Fruit fly (Drosophila melanogaster): ENCODE measurements around the gene CG32277.

The CG32277 gene

dm6 chr3L:3205349-3205748 is at the start of gene CG32277:
Gene CG32277, minus strand, starts transcription at chr3L:3205449.
- TF ChIP-seq bab1 (GFP tag; optimal IDR thresholded peaks at IDR 0.05) (no peak), cnc (optimal IDR thresholded peaks at IDR 0.05) (no peak), ovo (GFP tag; optimal IDR thresholded peaks at IDR 0.05) (no peak), Mnt (GFP tag; optimal IDR thresholded peaks at IDR 0.05) (no peak), CG7045 (GFP tag; optimal IDR thresholded peaks at IDR 0.05) (no peak), CG11617 (GFP tag; optimal IDR thresholded peaks at IDR 0.05) (no peak), CG7101 (tag; optimal IDR thresholded peaks at IDR 0.05) (no peak), CG5204 (GFP tag; optimal IDR thresholded peaks at IDR 0.05) (no peak), Clk (GFP tag; optimal IDR thresholded peaks at IDR 0.05) (no peak), Hr96 (GFP tag; optimal IDR thresholded peaks at IDR 0.05) (no peak), CG14711 (tag; optimal IDR thresholded peaks at IDR 0.05) (no peak), toe (GFP tag; optimal IDR thresholded peaks at IDR 0.05) (no peak)

- TF ChIP-seq kay (GFP tag; ENCODE audit: borderline replicate concordance) (no peak), ovo (GFP tag; optimal IDR thresholded peaks at IDR 0.05) (no peak)
These were observed 48.4 kb upstream of the CG32277 start for dm6 chr3L:3253631-3254030.

DNA sequence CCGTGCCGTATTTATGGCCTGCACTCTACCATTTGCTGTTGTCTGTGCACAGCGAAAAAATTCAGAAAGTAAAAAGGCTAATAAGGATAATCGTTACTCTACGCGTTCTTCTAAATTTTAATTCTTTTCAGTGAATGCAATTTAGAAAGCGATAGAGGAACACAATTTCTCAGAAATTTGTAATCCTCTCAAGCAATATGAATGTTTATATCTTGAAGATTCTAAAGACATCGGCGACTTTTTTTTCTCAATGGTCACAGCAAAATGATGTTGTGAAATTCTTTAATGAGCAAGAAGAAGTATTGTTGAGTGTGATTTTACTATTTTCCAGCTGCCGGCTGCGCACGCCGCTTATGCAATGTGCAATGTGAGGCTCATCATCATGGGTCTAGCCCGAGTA is 47.6 kb upstream of the CG32277 start:
- TF ChIP-seq pad (GFP tag; optimal IDR thresholded peaks at IDR 0.05) (no peak), Clk (GFP tag; optimal IDR thresholded peaks at IDR 0.05) (no peak), cnc (optimal IDR thresholded peaks at IDR 0.05) (no peak), CG12768 (GFP tag; optimal IDR thresholded peaks at IDR 0.05) (no peak), bab1 (GFP tag; optimal IDR thresholded peaks at IDR 0.05) (no peak), Mnt (GFP tag; optimal IDR thresholded peaks at IDR 0.05) (no peak), tj (GFP tag; optimal IDR thresholded peaks at IDR 0.05) (no peak), CG7045 (GFP tag; optimal IDR thresholded peaks at IDR 0.05) (no peak), CG7101 (tag; optimal IDR thresholded peaks at IDR 0.05) (no peak), Crg-1 (GFP tag; optimal IDR thresholded peaks at IDR 0.05) (no peak), CG1620 (GFP tag; optimal IDR thresholded peaks at IDR 0.05) (no peak), CG33017 (tag; optimal IDR thresholded peaks at IDR 0.05) (no peak), ovo (GFP tag; optimal IDR thresholded peaks at IDR 0.05) (no peak), CG14711 (tag; optimal IDR thresholded peaks at IDR 0.05) (no peak), Hr96 (GFP tag; optimal IDR thresholded peaks at IDR 0.05) (no peak), CG5204 (GFP tag; optimal IDR thresholded peaks at IDR 0.05) (no peak), cic (GFP tag; optimal IDR thresholded peaks at IDR 0.05) (no peak), kay (GFP tag; ENCODE audit: borderline replicate concordance) (no peak)

DNA sequence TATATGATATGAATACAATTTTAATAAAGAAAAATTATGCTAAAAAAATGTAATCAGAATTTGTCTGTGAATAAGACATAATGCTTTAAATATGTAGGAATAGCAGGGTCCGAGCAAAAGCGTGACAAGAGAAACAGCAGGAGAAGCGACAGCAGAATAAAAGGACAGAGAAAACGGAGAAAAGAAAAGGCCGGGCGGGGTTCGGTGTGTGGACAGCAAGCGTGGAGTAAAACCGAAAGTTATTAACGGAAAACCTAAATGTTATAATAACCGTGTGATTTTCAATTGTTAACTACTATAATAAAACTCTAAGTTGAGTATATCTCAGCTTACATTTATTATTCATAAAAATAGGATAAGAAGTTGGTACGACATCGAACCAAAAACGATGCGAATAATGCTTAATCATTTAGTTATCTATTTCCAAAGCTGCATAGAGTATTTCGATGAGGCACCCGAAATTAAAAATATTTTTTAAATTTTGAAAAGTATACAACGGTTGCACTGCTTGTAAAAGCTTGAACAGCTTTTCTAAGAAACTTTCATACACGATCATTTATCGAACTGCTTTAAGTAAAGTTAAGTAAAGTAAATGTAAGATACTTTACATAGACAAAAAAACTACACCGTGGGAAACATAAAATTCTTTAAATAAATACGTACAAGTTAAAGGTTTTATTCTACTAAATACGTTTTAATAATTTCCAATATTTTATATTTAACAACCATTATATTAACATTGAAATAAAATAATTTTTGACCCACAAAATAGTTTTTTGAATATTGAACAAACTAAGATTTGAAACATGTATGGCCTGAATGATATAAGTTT is 46.6 kb upstream of the CG32277 start:
- TF ChIP-seq CG7045 (GFP tag; optimal IDR thresholded peaks at IDR 0.05) = no peak
- TF ChIP-seq kay (GFP tag; ENCODE audit: borderline replicate concordance) = peak; percentile 1

DNA sequence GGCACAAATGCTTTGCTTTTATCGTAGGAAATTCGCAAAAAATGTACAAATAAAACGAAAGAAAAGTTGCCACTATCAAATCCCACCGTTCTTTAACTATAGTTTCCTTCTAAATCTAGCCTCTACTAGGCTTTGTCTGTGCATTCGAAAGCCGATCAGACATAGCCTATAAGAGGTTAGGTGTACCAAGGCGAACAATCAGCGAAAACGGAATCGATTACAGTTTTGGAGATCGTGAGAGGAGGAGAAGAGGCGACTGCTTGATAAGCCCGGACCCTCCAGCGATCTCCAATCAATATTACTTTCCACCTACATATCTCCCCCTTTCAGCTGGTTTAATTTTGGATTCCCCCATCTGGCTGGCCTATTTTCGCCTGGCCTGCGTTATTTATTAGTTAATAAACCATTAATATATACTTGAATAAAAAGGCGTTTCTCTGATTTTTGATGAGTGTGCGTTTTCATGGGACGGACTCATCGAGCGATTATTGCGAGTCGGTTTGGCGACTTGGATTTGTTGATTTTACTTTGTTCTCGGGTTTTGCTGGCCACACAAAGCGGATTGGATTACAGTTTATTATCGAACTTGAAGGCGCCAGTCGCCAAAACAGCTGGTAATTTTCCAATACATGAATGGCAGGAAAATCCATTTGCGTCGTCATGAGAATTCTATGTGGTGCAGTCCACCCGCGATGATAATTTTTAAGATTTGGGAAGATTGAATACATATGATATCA is 45.8 kb upstream of the CG32277 start:
- TF ChIP-seq CG11617 (GFP tag; optimal IDR thresholded peaks at IDR 0.05) (no peak), pad (GFP tag; optimal IDR thresholded peaks at IDR 0.05) (peak; percentile 95), tj (GFP tag; optimal IDR thresholded peaks at IDR 0.05) (peak; percentile 84), CG33017 (tag; optimal IDR thresholded peaks at IDR 0.05) (no peak), cnc (optimal IDR thresholded peaks at IDR 0.05) (peak in 1 of 2 experiments; percentile 15), CG5204 (GFP tag; optimal IDR thresholded peaks at IDR 0.05) (no peak)

DNA sequence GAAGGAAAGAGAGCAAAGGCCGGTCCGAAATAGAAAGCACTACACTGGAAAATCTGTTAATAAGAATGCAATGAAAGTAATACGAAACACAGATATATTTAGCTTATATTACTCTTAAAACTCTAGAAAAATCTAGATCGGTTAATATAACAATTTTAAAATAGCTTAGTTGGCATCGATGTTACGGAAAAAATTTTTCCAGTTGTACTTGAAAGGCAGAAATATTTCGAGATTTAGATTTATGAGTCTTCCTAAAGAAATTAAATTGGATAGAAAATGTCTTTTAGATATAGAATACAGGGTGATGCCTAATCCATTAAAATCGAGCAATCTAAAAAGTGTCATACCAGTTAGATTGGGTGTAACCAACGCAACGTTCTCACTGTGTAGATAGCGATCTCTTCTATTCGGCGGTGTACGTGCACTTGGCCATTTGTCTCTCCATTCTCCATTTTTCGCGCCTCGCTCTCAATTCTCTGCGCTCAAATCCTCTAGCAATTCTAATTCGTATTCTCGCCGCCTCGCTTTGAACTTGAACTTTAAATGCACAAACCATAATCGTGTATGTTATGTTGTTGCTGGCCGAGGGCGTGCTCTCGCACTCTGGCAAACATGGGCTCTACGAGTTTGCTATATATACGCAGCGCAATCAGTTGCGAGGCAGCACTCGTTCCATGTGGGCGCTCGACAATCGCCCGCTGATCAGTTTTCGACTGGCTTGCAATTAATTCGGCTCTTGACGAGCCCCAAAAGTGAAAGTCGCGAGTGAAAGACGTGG is 44.9 kb upstream of the CG32277 start:
- peak; percentile 97 for TF ChIP-seq CG5204 (GFP tag; optimal IDR thresholded peaks at IDR 0.05)
- peak; percentile 86 for TF ChIP-seq pad (GFP tag; optimal IDR thresholded peaks at IDR 0.05)
- TF ChIP-seq CG11617 (GFP tag; optimal IDR thresholded peaks at IDR 0.05) = peak; percentile 98
- peak; percentile 93 for TF ChIP-seq CG12768 (GFP tag; optimal IDR thresholded peaks at IDR 0.05)
- peak; percentile 78 for TF ChIP-seq CG14711 (tag; optimal IDR thresholded peaks at IDR 0.05)
- TF ChIP-seq CG1620 (GFP tag; optimal IDR thresholded peaks at IDR 0.05) = peak; percentile 94
- TF ChIP-seq tj (GFP tag; optimal IDR thresholded peaks at IDR 0.05) = peak; percentile 78
- TF ChIP-seq CG7045 (GFP tag; optimal IDR thresholded peaks at IDR 0.05) = peak; percentile 93
- TF ChIP-seq Mnt (GFP tag; optimal IDR thresholded peaks at IDR 0.05) = peak; percentile 62
- TF ChIP-seq cnc (optimal IDR thresholded peaks at IDR 0.05) = no peak
- peak; percentile 92 for TF ChIP-seq CG7101 (tag; optimal IDR thresholded peaks at IDR 0.05)
- TF ChIP-seq kay (GFP tag; ENCODE audit: borderline replicate concordance) = peak; percentile 85
- peak; percentile 96 for TF ChIP-seq Hr96 (GFP tag; optimal IDR thresholded peaks at IDR 0.05)
- TF ChIP-seq toe (GFP tag; optimal IDR thresholded peaks at IDR 0.05) = peak; percentile 96
- TF ChIP-seq cic (GFP tag; optimal IDR thresholded peaks at IDR 0.05) = peak; percentile 63
- TF ChIP-seq CG33017 (tag; optimal IDR thresholded peaks at IDR 0.05) = peak; percentile 86
- peak; percentile 87 for TF ChIP-seq Clk (GFP tag; optimal IDR thresholded peaks at IDR 0.05)
- peak; percentile 89 for TF ChIP-seq bab1 (GFP tag; optimal IDR thresholded peaks at IDR 0.05)
- TF ChIP-seq Crg-1 (GFP tag; optimal IDR thresholded peaks at IDR 0.05) = peak; percentile 81
- peak; percentile 77 for TF ChIP-seq ovo (GFP tag; optimal IDR thresholded peaks at IDR 0.05)

Measured in whole organism, adult.